Worm (Caenorhabditis elegans) whole organism, mixed stage, embryonic: ENCODE data around the gene str-30.
A peak's percentile ranks its signal among the peaks of the same experiment; 100 is the strongest.

Experiments
- M03D4.4 ChIP-seq: sonication (generic microtip); optimal IDR thresholded peaks from 2 replicates; lab custom pipeline; 2017; ENCODE audit warnings: mild to moderate bottlenecking, missing genetic modification characterization, missing compliant biosample characterization
- blmp-1 ChIP-seq: fragments of 150-350 bp; optimal IDR thresholded peaks from 2 replicates; lab custom pipeline; 2014; ENCODE audit warnings: missing biosample characterization, missing genetic modification characterization
- ceh-39 ChIP-seq: fragments of 150-350 bp; optimal IDR thresholded peaks from 2 replicates; lab custom pipeline; 2014; ENCODE audit warnings: missing biosample characterization, missing genetic modification characterization
- ceh-43 ChIP-seq: fragments of 200-800 bp; sonication (Bioruptor generic); optimal IDR thresholded peaks from 2 replicates; lab custom pipeline; 2018; ENCODE audit warnings: mild to moderate bottlenecking, missing genetic modification characterization, moderate library complexity, missing compliant biosample characterization
- ceh-83 ChIP-seq: fragments of 200-800 bp; sonication (Bioruptor generic); optimal IDR thresholded peaks from 2 replicates; lab custom pipeline; 2018; ENCODE audit warnings: mild to moderate bottlenecking, missing genetic modification characterization, missing compliant biosample characterization
- elt-1 ChIP-seq: sonication (generic microtip); optimal IDR thresholded peaks from 2 replicates; lab custom pipeline; 2017; ENCODE audit warnings: missing genetic modification characterization, mild to moderate bottlenecking, missing compliant biosample characterization, antibody characterized with exemption, moderate library complexity, borderline replicate concordance; ENCODE audit not compliant: insufficient read depth
- elt-3 ChIP-seq: fragments of 150-350 bp; optimal IDR thresholded peaks from 2 replicates; lab custom pipeline; 2014; ENCODE audit warnings: missing biosample characterization, missing genetic modification characterization
- flh-1 ChIP-seq: fragments of 200-800 bp; sonication (Bioruptor generic); optimal IDR thresholded peaks from 2 replicates; lab custom pipeline; 2018; ENCODE audit warnings: mild to moderate bottlenecking, missing genetic modification characterization, moderate library complexity, missing compliant biosample characterization
- hlh-1 ChIP-seq: fragments of 150-350 bp; optimal IDR thresholded peaks from 2 replicates; lab custom pipeline; 2014; ENCODE audit warnings: missing biosample characterization, missing genetic modification reagents, missing genetic modification characterization
- lin-13 ChIP-seq: fragments of 150-350 bp; optimal IDR thresholded peaks from 2 replicates; lab custom pipeline; 2014; ENCODE audit warnings: missing biosample characterization, missing genetic modification characterization
- lin-32 ChIP-seq: fragments of 200-800 bp; sonication (Bioruptor generic); optimal IDR thresholded peaks from 2 replicates; lab custom pipeline; 2018; ENCODE audit warnings: mild to moderate bottlenecking, missing genetic modification characterization, missing compliant biosample characterization
- lsy-2 ChIP-seq: fragments of 150-350 bp; optimal IDR thresholded peaks from 2 replicates; lab custom pipeline; 2014; ENCODE audit warnings: missing biosample characterization, missing genetic modification characterization
- mab-5 ChIP-seq: fragments of 150-350 bp; optimal IDR thresholded peaks from 2 replicates; lab custom pipeline; 2014; ENCODE audit warnings: missing biosample characterization, missing genetic modification characterization
- mep-1 ChIP-seq: fragments of 150-350 bp; optimal IDR thresholded peaks from 2 replicates; lab custom pipeline; 2017; ENCODE audit warnings: missing biosample characterization, missing genetic modification reagents, missing genetic modification characterization, inconsistent platforms
- mls-2 ChIP-seq: sonication (generic microtip); optimal IDR thresholded peaks from 2 replicates; lab custom pipeline; 2016; ENCODE audit warnings: mild to moderate bottlenecking, missing genetic modification characterization, moderate library complexity, missing compliant biosample characterization
- nhr-12 ChIP-seq: fragments of 150-350 bp; optimal IDR thresholded peaks from 2 replicates; lab custom pipeline; 2014; ENCODE audit warnings: missing biosample characterization, missing genetic modification characterization
- nhr-2 ChIP-seq: fragments of 150-350 bp; optimal IDR thresholded peaks from 2 replicates; lab custom pipeline; 2014; ENCODE audit warnings: missing biosample characterization, missing genetic modification characterization
- nhr-237 ChIP-seq: fragments of 150-350 bp; optimal IDR thresholded peaks from 2 replicates; lab custom pipeline; 2014; ENCODE audit warnings: missing biosample characterization, missing genetic modification characterization
- nhr-28 ChIP-seq: fragments of 150-350 bp; optimal IDR thresholded peaks from 2 replicates; lab custom pipeline; 2014; ENCODE audit warnings: missing biosample characterization, missing genetic modification characterization
- nhr-76 ChIP-seq: sonication (generic microtip); optimal IDR thresholded peaks from 2 replicates; lab custom pipeline; 2017; ENCODE audit warnings: missing biosample characterization, missing genetic modification characterization
- pha-4 ChIP-seq: fragments of 150-350 bp; optimal IDR thresholded peaks from 2 replicates; lab custom pipeline; 2018; ENCODE audit warnings: missing biosample characterization, missing genetic modification reagents, missing genetic modification characterization
- sem-2 ChIP-seq: fragments of 200-800 bp; sonication (Bioruptor generic); optimal IDR thresholded peaks from 2 replicates; lab custom pipeline; 2018; ENCODE audit warnings: mild to moderate bottlenecking, missing genetic modification characterization, missing compliant biosample characterization
- snpc-4 ChIP-seq: fragments of 150-350 bp; optimal IDR thresholded peaks from 2 replicates; lab custom pipeline; 2014; ENCODE audit warnings: missing biosample characterization, missing genetic modification characterization
- sptf-1 ChIP-seq: sonication (generic microtip); optimal IDR thresholded peaks from 2 replicates; lab custom pipeline; 2017; ENCODE audit warnings: mild to moderate bottlenecking, missing genetic modification characterization, moderate library complexity, missing compliant biosample characterization
- tbx-8 ChIP-seq: fragments of 200-800 bp; sonication (Bioruptor generic); optimal IDR thresholded peaks from 2 replicates; lab custom pipeline; 2018; ENCODE audit warnings: mild to moderate bottlenecking, missing genetic modification characterization, moderate library complexity, missing compliant biosample characterization
- unc-120 ChIP-seq: sonication (generic microtip); optimal IDR thresholded peaks from 2 replicates; lab custom pipeline; 2017; ENCODE audit warnings: missing genetic modification characterization, missing compliant biosample characterization; ENCODE audit not compliant: poor library complexity, severe bottlenecking
- unc-39 ChIP-seq: fragments of 150-350 bp; optimal IDR thresholded peaks from 2 replicates; lab custom pipeline; 2014; ENCODE audit warnings: missing biosample characterization, missing genetic modification characterization
- unc-62 ChIP-seq: fragments of 150-350 bp; optimal IDR thresholded peaks from 2 replicates; lab custom pipeline; 2014; ENCODE audit warnings: missing biosample characterization, missing genetic modification reagents, missing genetic modification characterization
- zip-8 ChIP-seq: fragments of 150-350 bp; optimal IDR thresholded peaks from 2 replicates; lab custom pipeline; 2014; ENCODE audit warnings: missing biosample characterization, missing genetic modification characterization
- ztf-11 ChIP-seq: fragments of 150-350 bp; optimal IDR thresholded peaks from 2 replicates; lab custom pipeline; 2014; ENCODE audit warnings: missing biosample characterization, missing genetic modification characterization

Gene str-30

ce11 chrV:3759419-3759915 is 34.6 kb downstream of the str-30 start, which contains the start of gene chk-1:
chk-1 (minus strand) TSS chrV:3759469.
- TF ChIP-seq ceh-39 (tag; lab: Kevin White, UChicago) (peak; percentile 35), nhr-2 (tag; lab: Kevin White, UChicago) (no peak), M03D4.4 (tag; lab: Kevin White, UChicago) (no peak), pha-4 (tag; lab: Kevin White, UChicago) (peak; percentile 11), ceh-43 (GFP tag; lab: Kevin White, UChicago) (no peak), mep-1 (tag; lab: Kevin White, UChicago) (peak; percentile 71), lsy-2 (tag; lab: Kevin White, UChicago) (peak; percentile 40), lin-13 (peak; percentile 11), nhr-237 (tag; lab: Kevin White, UChicago) (peak; percentile 66)

- TF ChIP-seq mab-5 (tag; lab: Kevin White, UChicago): no peak
- no peak for TF ChIP-seq lin-32 (GFP tag; lab: Kevin White, UChicago)
- no peak for TF ChIP-seq lin-13
- TF ChIP-seq ceh-83: no peak
- no peak for TF ChIP-seq unc-62 (GFP tag; lab: Kevin White, UChicago)
- no peak for TF ChIP-seq M03D4.4 (tag; lab: Kevin White, UChicago)
- no peak for TF ChIP-seq zip-8 (tag; lab: Kevin White, UChicago)
- no peak for TF ChIP-seq sem-2
- TF ChIP-seq tbx-8 (GFP tag; lab: Kevin White, UChicago): no peak
- no peak for TF ChIP-seq nhr-28 (tag; lab: Kevin White, UChicago)
- no peak for TF ChIP-seq elt-1 (tag; lab: Kevin White, UChicago)
- TF ChIP-seq ceh-39 (tag; lab: Kevin White, UChicago): no peak
- no peak for TF ChIP-seq flh-1 (GFP tag; lab: Kevin White, UChicago)
- TF ChIP-seq, all 35 proteins: peak for 0
These were observed 36.0 kb downstream of the str-30 start, which contains the start of gene oac-55 for ce11 chrV:3760839-3761238. oac-55 (plus strand) TSS chrV:3761139.

DNA sequence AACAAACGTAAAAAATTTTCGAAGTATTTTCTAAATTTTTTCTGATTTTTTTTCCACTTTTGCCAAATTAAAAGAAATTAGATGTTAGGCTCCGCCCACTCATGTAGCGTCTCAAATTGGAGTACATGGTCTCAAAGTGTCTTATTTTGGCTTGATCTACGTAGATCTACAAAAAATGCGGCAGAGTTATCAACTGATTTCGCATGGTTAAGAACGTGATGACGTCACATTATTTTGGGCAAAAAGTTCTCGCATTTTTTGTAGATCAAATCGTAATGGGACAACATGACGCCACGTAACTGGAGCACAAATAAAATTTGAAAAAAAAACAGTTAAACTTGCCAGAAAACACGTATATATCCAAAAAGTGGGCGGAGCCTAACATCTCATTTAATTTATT is 37.0 kb downstream of the str-30 start:
- TF ChIP-seq lin-13 (no peak), zip-8 (tag; lab: Kevin White, UChicago) (peak; percentile 14)

DNA sequence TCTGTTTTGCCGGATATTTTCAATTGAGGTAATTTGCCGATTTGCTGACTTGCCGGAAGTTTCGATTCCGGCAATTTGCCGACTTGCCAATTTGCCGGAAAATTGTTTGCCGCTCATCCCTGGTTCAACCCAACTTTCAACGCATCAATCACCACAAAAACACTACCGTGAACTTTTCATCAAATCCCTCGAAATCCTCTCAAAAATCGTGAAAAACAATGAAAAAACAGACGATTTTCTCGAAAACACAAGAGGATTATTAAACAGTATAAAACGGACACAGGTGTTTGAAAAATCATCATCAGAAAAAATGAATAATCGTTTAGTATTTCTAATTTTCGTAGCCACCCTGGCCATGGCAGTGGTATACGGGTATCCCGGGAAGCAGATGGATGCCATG is 42.0 kb downstream of the str-30 start, which contains the start of gene Y39H10A.1:
Gene Y39H10A.1, plus strand, starts transcription at position 301 of the 400 bp plus-strand sequence.
- TF ChIP-seq blmp-1 (tag; lab: Kevin White, UChicago) (no peak), nhr-2 (tag; lab: Kevin White, UChicago) (no peak), unc-120 (tag; lab: Kevin White, UChicago) (no peak), ztf-11 (tag; lab: Kevin White, UChicago) (no peak), mls-2 (no peak), unc-39 (tag; lab: Kevin White, UChicago) (no peak), lin-13 (no peak), mab-5 (tag; lab: Kevin White, UChicago) (no peak), M03D4.4 (tag; lab: Kevin White, UChicago) (no peak), snpc-4 (no peak), nhr-76 (tag; lab: Kevin White, UChicago) (no peak), nhr-12 (tag; lab: Kevin White, UChicago) (no peak), lsy-2 (tag; lab: Kevin White, UChicago) (no peak), flh-1 (GFP tag; lab: Kevin White, UChicago) (no peak), hlh-1 (tag; lab: Kevin White, UChicago) (no peak), ceh-43 (GFP tag; lab: Kevin White, UChicago) (no peak), sptf-1 (tag; lab: Kevin White, UChicago) (no peak), lin-32 (GFP tag; lab: Kevin White, UChicago) (no peak), nhr-28 (tag; lab: Kevin White, UChicago) (no peak), elt-3 (tag; lab: Kevin White, UChicago) (no peak)

ce11 chrV:3768270-3768669 is 43.4 kb downstream of the str-30 start, which contains the start of gene R08E5.4:
R08E5.4 (plus strand) TSS chrV:3768570.
- TF ChIP-seq M03D4.4 (tag; lab: Kevin White, UChicago): no peak
- TF ChIP-seq tbx-8 (GFP tag; lab: Kevin White, UChicago): no peak
- no peak for TF ChIP-seq mls-2
- no peak for TF ChIP-seq lsy-2 (tag; lab: Kevin White, UChicago)
- TF ChIP-seq lin-13: no peak
